Fruit fly (Drosophila melanogaster) Kc167 (cell line): ENCODE measurements around the gene CG2962.

Source experiments
- Sin3A ChIP-seq: fragments of >200 bp; optimal IDR thresholded peaks from 2 replicates; lab custom pipeline; 2018; ENCODE audit warnings: missing external identifiers
- h ChIP-seq: fragments of >200 bp; optimal IDR thresholded peaks from 3 replicates; lab custom pipeline; 2018; ENCODE audit warnings: missing external identifiers

dm6 chrX:10209556-10210164 lies 6.8 kb downstream of the CG2962 start:
- no peak for TF ChIP-seq h
- TF ChIP-seq Sin3A = no peak
